Worm (Caenorhabditis elegans) whole organism, L4 larva: ENCODE data around the gene spp-27.
A peak's percentile ranks its signal among the peaks of the same experiment; 100 is the strongest.

Experiments used
- D1046.2 ChIP-seq: fragments of 200-800 bp; sonication (Bioruptor generic); IDR thresholded peaks from 2 replicates; pipeline ENCODE4 v1.3.6; 2022; ENCODE audit warnings: missing genetic modification characterization, missing compliant biosample characterization
- F26F4.8 ChIP-seq: fragments of 200-800 bp; sonication (Bioruptor generic); conservative IDR thresholded peaks from 2 replicates; pipeline ENCODE4 v1.3.6; 2022; ENCODE audit warnings: missing genetic modification characterization, missing compliant biosample characterization
- F44E2.7 ChIP-seq: fragments of 200-800 bp; sonication (Bioruptor generic); IDR thresholded peaks from 2 replicates; pipeline ENCODE4 v2.1.2; 2022; ENCODE audit warnings: missing genetic modification characterization, missing compliant biosample characterization
- F49E8.2 ChIP-seq: sonication (generic microtip); optimal IDR thresholded peaks from 2 replicates; lab custom pipeline; 2016; ENCODE audit warnings: missing compliant biosample characterization, mild to moderate bottlenecking, missing genetic modification characterization, borderline replicate concordance
- T20F7.1 ChIP-seq: fragments of 200-800 bp; sonication (Bioruptor generic); optimal IDR thresholded peaks from 2 replicates; lab custom pipeline; 2018; ENCODE audit warnings: mild to moderate bottlenecking, missing genetic modification characterization, missing compliant biosample characterization
- T26A8.4 ChIP-seq: fragments of 200-800 bp; sonication (Bioruptor generic); IDR thresholded peaks from 2 replicates; pipeline ENCODE4 v1.3.6; 2022; ENCODE audit warnings: missing genetic modification characterization, missing compliant biosample characterization
- Y105C5A.15 ChIP-seq: fragments of 200-800 bp; sonication (Bioruptor generic); IDR thresholded peaks from 2 replicates; pipeline ENCODE4 v1.3.6; 2022; ENCODE audit warnings: missing genetic modification characterization, missing compliant biosample characterization
- Y48G9A.11 ChIP-seq: fragments of 200-800 bp; sonication (Bioruptor generic); IDR thresholded peaks from 2 replicates; pipeline ENCODE4 v1.3.6; 2022; ENCODE audit warnings: missing genetic modification reagents, missing genetic modification characterization, missing compliant biosample characterization
- ZK337.2 ChIP-seq: fragments of 200-800 bp; sonication (Bioruptor generic); IDR thresholded peaks from 2 replicates; pipeline ENCODE4 v1.3.6; 2022; ENCODE audit warnings: missing genetic modification reagents, missing genetic modification characterization, missing compliant biosample characterization
- aha-1 ChIP-seq: fragments of 150-350 bp; peaks from one replicate; lab custom pipeline; 2014; ENCODE audit warnings: missing biosample characterization, missing genetic modification characterization
- aly-2 ChIP-seq: sonication (generic microtip); optimal IDR thresholded peaks from 2 replicates; lab custom pipeline; 2018; ENCODE audit warnings: missing biosample characterization, missing genetic modification characterization
- attf-4 ChIP-seq: sonication (generic microtip); optimal IDR thresholded peaks from 3 replicates; lab custom pipeline; 2017; ENCODE audit warnings: missing biosample characterization, missing genetic modification characterization
- ceh-62 ChIP-seq: sonication (generic microtip); optimal IDR thresholded peaks from 2 replicates; lab custom pipeline; 2017; ENCODE audit warnings: missing biosample characterization, missing genetic modification characterization
- ceh-82 ChIP-seq: sonication (generic microtip); optimal IDR thresholded peaks from 2 replicates; lab custom pipeline; 2017; ENCODE audit warnings: missing biosample characterization, missing genetic modification characterization
- daf-16 ChIP-seq, 3 experiments: sonication (generic microtip); optimal IDR thresholded peaks; 2 replicates each; lab custom pipeline; 2016 to 2017; ENCODE audit warnings: missing genetic modification characterization in 3 of 3, missing genetic modification reagents in 3 of 3, mild to moderate bottlenecking in 2 of 3, missing compliant biosample characterization in 2 of 3, missing biosample characterization in 1 of 3, moderate library complexity in 1 of 3
- dmd-8 ChIP-seq: fragments of 200-800 bp; sonication (Bioruptor generic); IDR thresholded peaks from 2 replicates; pipeline ENCODE4 v1.3.6; 2022; ENCODE audit warnings: missing genetic modification characterization, missing compliant biosample characterization
- dve-1 ChIP-seq: sonication (generic microtip); optimal IDR thresholded peaks from 2 replicates; lab custom pipeline; 2017; ENCODE audit warnings: antibody characterized with exemption, mild to moderate bottlenecking, missing genetic modification characterization, missing compliant biosample characterization; ENCODE audit not compliant: insufficient read depth
- egl-43 ChIP-seq: fragments of 200-800 bp; sonication (Bioruptor generic); IDR thresholded peaks from 2 replicates; pipeline ENCODE4 v1.3.6; 2022; ENCODE audit warnings: missing genetic modification reagents, missing genetic modification characterization, missing compliant biosample characterization
- gei-8 ChIP-seq: fragments of 200-800 bp; sonication (Bioruptor generic); optimal IDR thresholded peaks from 2 replicates; lab custom pipeline; 2018; ENCODE audit warnings: mild to moderate bottlenecking, missing genetic modification characterization, missing compliant biosample characterization
- hlh-11 ChIP-seq: fragments of 200-800 bp; sonication (Bioruptor generic); optimal IDR thresholded peaks from 2 replicates; lab custom pipeline; 2018; ENCODE audit warnings: mild to moderate bottlenecking, missing genetic modification characterization, missing compliant biosample characterization
- hlh-30 ChIP-seq: sonication (generic microtip); optimal IDR thresholded peaks from 2 replicates; lab custom pipeline; 2017; ENCODE audit warnings: antibody characterized with exemption, mild to moderate bottlenecking, missing genetic modification characterization, missing compliant biosample characterization; ENCODE audit not compliant: insufficient read depth
- hmg-1.1 ChIP-seq: fragments of 200-800 bp; sonication (Bioruptor generic); IDR thresholded peaks from 2 replicates; pipeline ENCODE4 v1.3.6; 2022; ENCODE audit warnings: missing genetic modification reagents, missing genetic modification characterization, missing compliant biosample characterization
- jun-1 ChIP-seq: fragments of 150-350 bp; optimal IDR thresholded peaks from 2 replicates; lab custom pipeline; 2014; ENCODE audit warnings: missing biosample characterization, missing genetic modification reagents, missing genetic modification characterization
- lin-39 ChIP-seq: fragments of 150-350 bp; optimal IDR thresholded peaks from 2 replicates; lab custom pipeline; 2014; ENCODE audit warnings: missing biosample characterization, missing genetic modification reagents, missing genetic modification characterization
- lir-3 ChIP-seq: sonication (generic microtip); optimal IDR thresholded peaks from 2 replicates; lab custom pipeline; 2016; ENCODE audit warnings: mild to moderate bottlenecking, missing genetic modification characterization, missing compliant biosample characterization
- mdl-1 ChIP-seq, 2 experiments: fragments of 150-350 bp in 1 of 2; sonication (generic microtip) in 1 of 2; optimal IDR thresholded peaks; 2 replicates each; lab custom pipeline; 2014 to 2017; ENCODE audit warnings: missing biosample characterization in 2 of 2, missing genetic modification characterization in 2 of 2
- mxl-2 ChIP-seq: fragments of 200-800 bp; sonication (Bioruptor generic); conservative IDR thresholded peaks from 2 replicates; pipeline ENCODE4 v1.3.6; 2022; ENCODE audit warnings: missing genetic modification reagents, missing genetic modification characterization, missing compliant biosample characterization
- nhr-102 ChIP-seq: sonication (generic microtip); optimal IDR thresholded peaks from 2 replicates; lab custom pipeline; 2016; ENCODE audit warnings: mild to moderate bottlenecking, missing genetic modification characterization, moderate library complexity, missing compliant biosample characterization
- nhr-237 ChIP-seq: sonication (generic microtip); optimal IDR thresholded peaks from 2 replicates; lab custom pipeline; 2017; ENCODE audit warnings: missing biosample characterization, missing genetic modification characterization
- nhr-42 ChIP-seq: fragments of 200-800 bp; sonication (Bioruptor generic); IDR thresholded peaks from 2 replicates; pipeline ENCODE4 v1.3.6; 2022; ENCODE audit warnings: missing genetic modification characterization, missing compliant biosample characterization
- nhr-6 ChIP-seq: fragments of 150-350 bp; optimal IDR thresholded peaks from 2 replicates; lab custom pipeline; 2014; ENCODE audit warnings: missing biosample characterization, missing genetic modification characterization
- pha-4 ChIP-seq, 2 experiments: fragments of 150-350 bp in 1 of 2; fragments of 200-800 bp in 1 of 2; sonication (Bioruptor generic) in 1 of 2; IDR thresholded peaks in 1 of 2; optimal IDR thresholded peaks in 1 of 2; 2 replicates each; pipeline versions ENCODE4 v1.3.6 to Lab custom; 2014 to 2022; ENCODE audit warnings: missing genetic modification characterization in 2 of 2, missing genetic modification reagents in 2 of 2, missing biosample characterization in 1 of 2, missing compliant biosample characterization in 1 of 2
- php-3 ChIP-seq: fragments of 200-800 bp; sonication (Bioruptor generic); IDR thresholded peaks from 2 replicates; pipeline ENCODE4 v1.3.6; 2022; ENCODE audit warnings: missing genetic modification reagents, missing genetic modification characterization, missing compliant biosample characterization
- rbr-2 ChIP-seq: sonication (generic microtip); optimal IDR thresholded peaks from 2 replicates; lab custom pipeline; 2016; ENCODE audit warnings: missing genotype, missing genetic modification characterization, missing compliant biosample characterization
- tra-1 ChIP-seq: fragments of 200-800 bp; sonication (Bioruptor generic); IDR thresholded peaks from 2 replicates; pipeline ENCODE4 v1.3.6; 2022; ENCODE audit warnings: missing genetic modification reagents, missing genetic modification characterization, missing compliant biosample characterization
- unc-62 ChIP-seq, 3 experiments: fragments of 150-350 bp in 1 of 3; sonication (generic microtip); optimal IDR thresholded peaks in 2 of 3; peaks in 1 of 3; 1 replicate in 1 of 3; 2 replicates in 2 of 3; lab custom pipeline; 2014 to 2017; ENCODE audit warnings: missing biosample characterization in 3 of 3, missing genetic modification characterization in 3 of 3, missing genetic modification reagents in 3 of 3, missing genotype in 1 of 3
- zfp-2 ChIP-seq: sonication (generic microtip); optimal IDR thresholded peaks from 2 replicates; lab custom pipeline; 2016; ENCODE audit warnings: mild to moderate bottlenecking, missing genetic modification characterization, missing compliant biosample characterization

spp-27 gene

DNA sequence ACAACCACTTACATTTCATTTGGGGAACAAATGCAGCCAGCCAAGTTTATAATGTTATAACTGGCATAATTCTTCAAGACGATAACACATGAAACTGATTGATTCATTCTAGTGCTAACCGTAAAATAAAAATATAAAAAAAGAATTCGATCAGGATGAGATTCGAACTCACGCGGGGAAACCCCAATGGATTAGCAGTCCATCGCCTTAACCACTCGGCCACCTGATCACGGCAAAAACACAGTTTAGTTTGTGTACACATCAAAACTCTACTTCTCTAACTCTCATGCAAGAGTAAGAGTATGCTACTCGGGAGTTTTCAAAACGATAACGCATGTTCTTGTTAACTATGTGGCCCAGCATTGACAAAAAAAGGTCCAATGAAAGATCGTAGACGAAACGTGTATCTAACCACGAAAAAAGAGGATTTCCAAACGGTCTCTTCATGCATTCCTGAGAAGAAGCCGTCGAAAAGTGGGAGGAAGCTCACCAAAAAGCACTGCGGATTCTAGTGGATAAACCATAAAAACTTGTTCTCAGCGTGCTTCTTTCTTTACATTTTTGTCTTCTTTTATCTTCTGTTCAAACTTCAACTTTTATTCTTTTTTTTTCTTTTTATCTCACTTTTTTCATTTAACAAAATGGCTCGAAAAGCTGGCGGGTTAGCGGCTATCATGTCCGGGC lies 5.1 kb downstream of the spp-27 start, which contains the start of gene twk-10 (continued):
- peak; percentile 41; the same call in 1 of the 2 replicates for TF ChIP-seq hmg-1.1
- TF ChIP-seq nhr-42 (GFP tag; lab: Robert Waterston, UW): no peak
- no peak for TF ChIP-seq hlh-11 (tag; lab: Kevin White, UChicago)
- TF ChIP-seq attf-4 (tag; lab: Kevin White, UChicago): no peak
- no peak for TF ChIP-seq jun-1 (tag; lab: Kevin White, UChicago)
- TF ChIP-seq pha-4 (GFP tag; IDR thresholded peaks at IDR 0.05; lab: Robert Waterston, UW): peak; percentile 76; the same call in 1 of the 2 replicates
- TF ChIP-seq pha-4 (tag; optimal IDR thresholded peaks at IDR 0.05; lab: Kevin White, UChicago): no peak
- TF ChIP-seq F49E8.2 (tag; lab: Kevin White, UChicago): no peak
- no peak for TF ChIP-seq lin-39 (tag; lab: Kevin White, UChicago)
- TF ChIP-seq rbr-2 (tag; lab: Kevin White, UChicago): peak; percentile 9
- 0 out of 2 replicates have a peak, but pooled peaks have one; percentile 49 for TF ChIP-seq D1046.2 (GFP tag; lab: Robert Waterston, UW)
- no peak for TF ChIP-seq nhr-237 (tag; lab: Kevin White, UChicago)
- TF ChIP-seq egl-43 (GFP tag; lab: Robert Waterston, UW): no peak; the same call in 1 of the 2 replicates
- TF ChIP-seq lir-3 (tag; lab: Kevin White, UChicago): no peak
- peak; percentile 76; the same call in 1 of the 2 replicates for TF ChIP-seq dmd-8 (GFP tag; lab: Robert Waterston, UW)
- peak; percentile 83 for TF ChIP-seq tra-1
- no peak for TF ChIP-seq nhr-102 (tag; lab: Kevin White, UChicago)
- TF ChIP-seq ceh-82 (tag; lab: Kevin White, UChicago): no peak
- no peak for TF ChIP-seq T20F7.1 (GFP tag; lab: Kevin White, UChicago)
- TF ChIP-seq ceh-62 (tag; lab: Kevin White, UChicago): no peak
- peak; percentile 69; the same call in 1 of the 2 replicates for TF ChIP-seq Y48G9A.11
- no peak for TF ChIP-seq php-3
- peak; percentile 70; the same call in 1 of the 2 replicates for TF ChIP-seq ZK337.2 (GFP tag; lab: Robert Waterston, UW)

DNA sequence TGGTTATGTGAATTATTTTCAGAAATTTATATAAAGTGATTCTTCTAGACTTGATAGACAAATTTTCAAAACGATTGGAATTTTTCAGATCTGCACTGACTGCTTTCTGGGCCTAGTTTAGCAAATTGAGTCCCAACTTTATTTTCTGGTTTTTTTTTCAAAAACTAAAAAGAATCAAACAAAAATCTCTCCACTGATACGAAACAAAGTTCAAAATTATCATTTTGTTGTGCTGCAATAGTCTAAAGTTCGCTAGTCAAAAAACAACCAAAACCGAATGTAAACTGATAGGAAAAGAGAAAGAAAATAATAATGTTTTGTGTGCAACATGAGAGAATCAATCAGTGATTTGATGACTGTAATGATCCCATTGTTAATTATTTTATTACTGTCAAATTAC lies 7.1 kb downstream of the spp-27 start, which contains the start of gene lipl-4:
Gene lipl-4 (plus strand): TSS at position 301 of the 400 bp plus-strand sequence.
- TF ChIP-seq ceh-62 (tag; lab: Kevin White, UChicago): no peak
- no peak for TF ChIP-seq aly-2
- no peak for TF ChIP-seq zfp-2 (tag; lab: Kevin White, UChicago)
- no peak for TF ChIP-seq daf-16 (GFP tag; optimal IDR thresholded peaks at IDR 0.05; lab: Kevin White, UChicago)
- peak; percentile 53 for TF ChIP-seq daf-16 (tag; optimal IDR thresholded peaks at IDR 0.05; lab: Kevin White, UChicago)
- no peak for TF ChIP-seq dmd-8 (GFP tag; lab: Robert Waterston, UW)
- TF ChIP-seq dve-1 (tag; lab: Kevin White, UChicago): peak; percentile 1
- TF ChIP-seq F26F4.8: no peak
- TF ChIP-seq F44E2.7: no peak
- no peak for TF ChIP-seq T20F7.1 (GFP tag; lab: Kevin White, UChicago)

DNA sequence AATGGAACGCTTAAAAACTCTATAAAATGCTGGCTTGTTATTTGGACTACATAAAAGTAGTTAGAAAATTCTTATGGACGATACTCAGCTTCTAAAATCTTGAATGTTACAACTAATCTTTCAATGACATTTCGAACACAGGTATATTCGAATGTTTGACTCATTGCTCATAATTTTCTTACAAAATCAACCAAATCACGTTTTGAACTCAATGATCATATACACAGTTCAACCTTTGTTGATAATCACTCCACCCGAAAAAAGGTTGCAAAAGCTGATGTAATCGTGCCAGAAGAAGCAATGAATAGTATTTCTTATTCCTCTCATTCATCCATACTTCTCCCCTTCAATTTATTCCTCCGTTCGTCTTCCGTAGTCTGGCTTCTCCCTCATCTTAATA lies 7.8 kb downstream of the spp-27 start, which contains the start of gene K04A8.20:
Gene K04A8.20 (plus strand): TSS at position 301 of the 400 bp plus-strand sequence.
- peak; percentile 2 for TF ChIP-seq dve-1 (tag; lab: Kevin White, UChicago)
- no peak for TF ChIP-seq gei-8 (GFP tag; lab: Kevin White, UChicago)

ce11 chrV:6548309-6548708 lies 8.6 kb downstream of the spp-27 start:
- no peak for TF ChIP-seq T26A8.4 (GFP tag; lab: Robert Waterston, UW)
- no peak for TF ChIP-seq hlh-30 (tag; lab: Kevin White, UChicago)
- TF ChIP-seq dve-1 (tag; lab: Kevin White, UChicago): peak; percentile 22
- TF ChIP-seq nhr-6 (tag; lab: Kevin White, UChicago): no peak
- TF ChIP-seq unc-62 (GFP tag; optimal IDR thresholded peaks at IDR 0.05 in 1 of 2; lab: Kevin White, UChicago): peak in 1 of 2 experiments; percentile 95
- no peak for TF ChIP-seq unc-62 (tag; optimal IDR thresholded peaks at IDR 0.05; lab: Kevin White, UChicago)
- no peak for TF ChIP-seq hmg-1.1
- TF ChIP-seq mxl-2: no peak
- peak in 1 of 2 experiments; percentile 8 for TF ChIP-seq mdl-1 (tag; optimal IDR thresholded peaks at IDR 0.05; lab: Kevin White, UChicago)
- TF ChIP-seq Y105C5A.15 (GFP tag; lab: Robert Waterston, UW): no peak
- peak; percentile 37 for TF ChIP-seq aha-1 (tag; lab: Kevin White, UChicago)
- TF ChIP-seq, all 104 proteins: peak for 4
